Worm (Caenorhabditis elegans): ENCODE results near the gene K03B4.4.

The K03B4.4 gene

DNA sequence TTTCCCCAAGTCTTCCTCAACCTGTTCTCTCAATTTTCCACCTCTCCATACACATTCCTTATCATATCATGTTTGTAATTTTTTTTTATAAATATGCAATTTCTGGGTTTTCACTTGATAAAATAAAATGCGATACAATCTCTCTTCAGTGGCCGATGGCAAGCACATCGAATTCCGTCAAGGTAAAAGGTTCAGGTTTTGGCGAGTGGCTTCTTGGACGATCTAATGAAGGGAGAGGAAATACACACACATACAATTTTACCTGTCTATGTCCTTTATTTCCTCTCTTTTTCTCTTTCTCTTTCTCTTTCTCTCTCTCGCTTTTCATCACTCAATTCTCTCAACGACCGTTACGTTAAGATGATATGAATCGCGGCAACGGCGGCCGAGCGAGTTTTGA is 30.3 kb upstream of the K03B4.4 start:
- TF ChIP-seq scrt-1 (GFP tag; IDR thresholded peaks at IDR 0.05) (no peak), sea-1 (GFP tag; conservative IDR thresholded peaks at IDR 0.05) (no peak), ceh-36 (tag; optimal IDR thresholded peaks at IDR 0.05) (no peak), ets-7 (tag; optimal IDR thresholded peaks at IDR 0.05) (no peak), aly-1 (tag; optimal IDR thresholded peaks at IDR 0.05) (no peak)

- TF ChIP-seq F13C5.2 (tag; optimal IDR thresholded peaks at IDR 0.05) (no peak), flt-1 (GFP tag; IDR thresholded peaks at IDR 0.05) (no peak), hmbx-1 (tag; optimal IDR thresholded peaks at IDR 0.05) (no peak), ceh-36 (tag; optimal IDR thresholded peaks at IDR 0.05) (no peak), tra-4 (tag; optimal IDR thresholded peaks at IDR 0.05) (no peak), pes-1 (GFP tag; IDR thresholded peaks at IDR 0.05) (no peak), sea-1 (GFP tag; conservative IDR thresholded peaks at IDR 0.05) (no peak), scrt-1 (GFP tag; IDR thresholded peaks at IDR 0.05) (no peak), B0310.2 (tag; optimal IDR thresholded peaks at IDR 0.05) (no peak), tbx-11 (GFP tag; IDR thresholded peaks at IDR 0.05) (no peak), tbx-37 (GFP tag; conservative IDR thresholded peaks at IDR 0.05) (no peak), hmg-4 (GFP tag; optimal IDR thresholded peaks at IDR 0.05) (no peak), ama-1 (optimal IDR thresholded peaks at IDR 0.05) (no peak), ets-7 (tag; optimal IDR thresholded peaks at IDR 0.05) (no peak), aly-1 (tag; optimal IDR thresholded peaks at IDR 0.05) (no peak), hnd-1 (tag; optimal IDR thresholded peaks at IDR 0.05) (no peak), ceh-13 (GFP tag; optimal IDR thresholded peaks at IDR 0.05) (no peak)
These were observed 28.7 kb upstream of the K03B4.4 start for ce11 chrV:4653093-4653492.

DNA sequence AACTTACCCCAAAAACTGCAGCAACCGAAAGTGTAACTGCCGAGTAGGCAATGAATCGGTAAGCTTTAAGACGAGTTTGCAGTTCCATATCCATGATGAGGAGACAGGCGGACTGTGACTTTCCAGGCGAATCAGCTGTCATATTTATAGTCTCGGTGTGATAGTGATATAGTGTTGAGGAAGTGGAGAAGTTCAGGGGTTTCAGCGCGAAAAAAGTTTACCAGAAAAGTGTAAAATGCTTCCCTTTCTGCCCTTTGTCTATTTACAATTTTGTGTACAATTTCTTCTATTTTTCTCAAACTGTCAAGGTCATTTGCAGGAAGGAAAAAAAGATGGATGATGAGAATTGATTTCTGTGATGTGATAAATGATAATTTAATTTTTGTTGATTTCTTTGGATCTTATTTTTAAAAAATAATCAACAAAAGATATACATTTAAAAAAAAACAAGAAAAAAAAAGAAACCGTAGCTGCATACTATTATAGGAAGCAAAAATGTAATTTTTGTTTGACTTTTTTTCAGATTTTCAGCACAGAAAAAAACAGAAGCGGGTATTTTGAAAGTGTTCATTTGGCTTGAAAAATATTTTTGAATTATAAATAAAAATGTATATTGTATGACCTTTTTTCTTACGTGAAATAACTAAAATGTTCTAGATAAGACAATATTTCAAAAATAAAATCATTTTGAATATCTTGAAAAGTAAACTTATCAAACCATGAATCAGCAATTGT is 27.7 kb upstream of the K03B4.4 start, which contains the start of the genes col-139 and F41F3.1:
Gene col-139 (minus strand): TSS at position 101 of the 735 bp plus-strand sequence.
Gene F41F3.1 (plus strand): TSS at position 685 of the 735 bp plus-strand sequence.
- TF ChIP-seq hnd-1 (tag; optimal IDR thresholded peaks at IDR 0.05) (no peak), tra-4 (tag; optimal IDR thresholded peaks at IDR 0.05) (no peak), B0310.2 (tag; optimal IDR thresholded peaks at IDR 0.05) (no peak), hmbx-1 (tag; optimal IDR thresholded peaks at IDR 0.05) (no peak), hmg-4 (GFP tag; optimal IDR thresholded peaks at IDR 0.05) (no peak), scrt-1 (GFP tag; IDR thresholded peaks at IDR 0.05) (no peak), ceh-13 (GFP tag; optimal IDR thresholded peaks at IDR 0.05) (no peak), pes-1 (GFP tag; IDR thresholded peaks at IDR 0.05) (no peak), tbx-37 (GFP tag; conservative IDR thresholded peaks at IDR 0.05) (no peak), F13C5.2 (tag; optimal IDR thresholded peaks at IDR 0.05) (no peak), ets-7 (tag; optimal IDR thresholded peaks at IDR 0.05) (no peak), aly-1 (tag; optimal IDR thresholded peaks at IDR 0.05) (no peak), ceh-36 (tag; optimal IDR thresholded peaks at IDR 0.05) (no peak), ama-1 (optimal IDR thresholded peaks at IDR 0.05) (no peak), sea-1 (GFP tag; conservative IDR thresholded peaks at IDR 0.05) (no peak)

DNA sequence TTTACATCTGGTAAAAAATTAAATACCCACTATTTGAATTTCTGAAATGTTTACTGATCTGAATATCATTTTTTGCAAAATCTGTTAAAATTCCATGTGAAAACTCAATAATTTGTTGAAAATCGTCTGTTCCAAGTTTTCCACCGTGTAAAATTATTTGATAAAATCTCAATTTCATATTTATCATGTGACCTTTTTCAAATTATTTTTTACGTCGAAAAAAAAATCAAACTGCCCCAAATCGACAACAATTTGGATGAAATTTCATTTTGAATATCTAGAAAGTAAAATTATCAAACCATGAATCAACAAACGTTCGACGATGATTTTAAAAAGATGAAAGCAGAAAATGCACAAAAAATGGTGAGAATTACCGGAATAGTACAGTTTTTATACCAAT is 26.6 kb upstream of the K03B4.4 start, which contains the start of gene F41F3.9:
Gene F41F3.9 (plus strand): TSS at position 301 of the 400 bp plus-strand sequence.
- no peak for TF ChIP-seq hmg-4 (GFP tag; optimal IDR thresholded peaks at IDR 0.05)
- no peak for TF ChIP-seq tbx-37 (GFP tag; conservative IDR thresholded peaks at IDR 0.05)
- no peak for TF ChIP-seq scrt-1 (GFP tag; IDR thresholded peaks at IDR 0.05)
- TF ChIP-seq hnd-1 (tag; optimal IDR thresholded peaks at IDR 0.05) = no peak
- no peak for TF ChIP-seq ets-7 (tag; optimal IDR thresholded peaks at IDR 0.05)
- no peak for TF ChIP-seq sea-1 (GFP tag; conservative IDR thresholded peaks at IDR 0.05)
- TF ChIP-seq F13C5.2 (tag; optimal IDR thresholded peaks at IDR 0.05) = no peak
- TF ChIP-seq aly-1 (tag; optimal IDR thresholded peaks at IDR 0.05) = no peak
- TF ChIP-seq B0310.2 (tag; optimal IDR thresholded peaks at IDR 0.05) = no peak
- no peak for TF ChIP-seq tbx-11 (GFP tag; IDR thresholded peaks at IDR 0.05)
- TF ChIP-seq ama-1 (optimal IDR thresholded peaks at IDR 0.05) = no peak
- no peak for TF ChIP-seq flt-1 (GFP tag; IDR thresholded peaks at IDR 0.05)
- no peak for TF ChIP-seq ceh-13 (GFP tag; optimal IDR thresholded peaks at IDR 0.05)
- no peak for TF ChIP-seq ceh-36 (tag; optimal IDR thresholded peaks at IDR 0.05)
- no peak for TF ChIP-seq tra-4 (tag; optimal IDR thresholded peaks at IDR 0.05)
- TF ChIP-seq pes-1 (GFP tag; IDR thresholded peaks at IDR 0.05) = no peak
- TF ChIP-seq hmbx-1 (tag; optimal IDR thresholded peaks at IDR 0.05) = no peak

DNA sequence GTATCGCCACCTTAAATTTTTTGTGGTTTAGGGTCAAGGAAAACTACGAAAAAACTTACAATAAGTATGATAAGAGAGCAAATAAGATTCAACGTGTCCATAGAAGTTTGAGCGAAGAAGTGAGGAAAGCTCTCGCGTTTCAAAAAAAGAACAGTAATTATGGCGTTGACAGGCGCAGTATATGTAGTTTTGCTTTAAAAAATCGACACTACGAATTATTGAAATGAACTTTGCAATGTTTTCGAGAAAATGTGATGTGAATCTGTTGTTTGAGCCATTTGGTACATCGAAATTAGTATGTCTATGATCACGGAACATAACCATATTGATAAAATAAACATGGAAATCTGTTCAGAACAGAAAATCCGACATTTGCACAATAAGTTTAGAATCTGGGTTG is 19.4 kb upstream of the K03B4.4 start, which contains the start of gene srx-74:
Gene srx-74 (minus strand): TSS at position 101 of the 400 bp plus-strand sequence.
- no peak for TF ChIP-seq tbx-37 (GFP tag; conservative IDR thresholded peaks at IDR 0.05)
- TF ChIP-seq aly-1 (tag; optimal IDR thresholded peaks at IDR 0.05) = no peak
- no peak for TF ChIP-seq flt-1 (GFP tag; IDR thresholded peaks at IDR 0.05)
- TF ChIP-seq ama-1 (optimal IDR thresholded peaks at IDR 0.05) = no peak
- no peak for TF ChIP-seq ets-7 (tag; optimal IDR thresholded peaks at IDR 0.05)
- TF ChIP-seq sea-1 (GFP tag; conservative IDR thresholded peaks at IDR 0.05) = no peak
- no peak for TF ChIP-seq scrt-1 (GFP tag; IDR thresholded peaks at IDR 0.05)
- TF ChIP-seq hnd-1 (tag; optimal IDR thresholded peaks at IDR 0.05) = no peak
- TF ChIP-seq pes-1 (GFP tag; IDR thresholded peaks at IDR 0.05) = no peak
- TF ChIP-seq ceh-36 (tag; optimal IDR thresholded peaks at IDR 0.05) = no peak
- TF ChIP-seq tbx-11 (GFP tag; IDR thresholded peaks at IDR 0.05) = no peak
- TF ChIP-seq tra-4 (tag; optimal IDR thresholded peaks at IDR 0.05) = no peak
- TF ChIP-seq hmbx-1 (tag; optimal IDR thresholded peaks at IDR 0.05) = no peak
- no peak for TF ChIP-seq hmg-4 (GFP tag; optimal IDR thresholded peaks at IDR 0.05)
- TF ChIP-seq F13C5.2 (tag; optimal IDR thresholded peaks at IDR 0.05) = no peak
- no peak for TF ChIP-seq ceh-13 (GFP tag; optimal IDR thresholded peaks at IDR 0.05)
- no peak for TF ChIP-seq B0310.2 (tag; optimal IDR thresholded peaks at IDR 0.05)

DNA sequence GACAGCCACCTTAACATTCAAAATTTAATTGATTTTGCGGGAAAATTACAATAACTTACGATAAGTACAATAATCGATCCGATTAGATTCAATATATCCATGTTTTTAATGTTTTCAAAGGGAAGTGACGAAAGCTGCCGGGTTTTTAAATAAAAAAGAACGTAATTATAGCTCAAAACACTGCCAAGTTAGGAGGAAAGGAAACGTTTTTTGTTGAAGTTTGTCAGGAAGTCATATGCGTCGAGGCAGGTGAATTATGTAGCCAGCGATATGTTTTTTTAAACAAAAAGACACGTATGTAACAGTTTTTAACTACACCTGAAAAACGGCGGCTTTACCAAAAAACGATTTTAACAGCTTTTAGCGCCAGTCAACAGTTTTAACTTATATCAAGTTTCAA is 16.1 kb upstream of the K03B4.4 start, which contains the start of gene srx-73:
Gene srx-73 (minus strand): TSS at position 101 of the 400 bp plus-strand sequence.
- TF ChIP-seq ceh-13 (GFP tag; optimal IDR thresholded peaks at IDR 0.05) = no peak

DNA sequence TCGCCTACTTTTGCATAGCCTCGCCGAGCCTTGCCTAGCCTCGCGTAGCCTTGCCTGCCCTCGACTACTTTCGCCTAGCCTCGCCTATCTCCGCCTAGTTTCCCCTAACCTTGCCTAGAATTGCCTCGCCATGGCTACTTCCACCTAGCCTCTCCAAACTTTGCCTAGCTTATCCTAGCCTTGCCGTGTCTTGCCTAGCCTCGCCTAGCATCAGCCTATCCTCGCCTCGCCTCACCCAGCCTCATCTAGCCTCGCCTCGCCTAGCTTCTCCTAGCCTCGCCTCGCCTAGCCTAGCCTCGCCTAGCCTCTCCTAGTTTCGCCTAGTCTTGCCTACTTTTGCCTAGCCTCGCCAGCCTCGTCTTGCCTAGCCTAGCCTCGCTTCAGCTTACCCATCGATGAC is 14.7 kb upstream of the K03B4.4 start:
- peak; percentile 19 for TF ChIP-seq aly-1 (tag; optimal IDR thresholded peaks at IDR 0.05)
- TF ChIP-seq tbx-37 (GFP tag; conservative IDR thresholded peaks at IDR 0.05) = no peak

Data from whole organism, early embryonic.